Fruit fly (Drosophila melanogaster) whole organism, adult: ENCODE data around the gene Nrd1.

ENCODE experiments used
- CG11617 ChIP-seq: fragments of 200-800 bp; sonication (Bioruptor generic); optimal IDR thresholded peaks from 2 replicates; lab custom pipeline; 2017; ENCODE audit warnings: mild to moderate bottlenecking, missing biosample characterization, missing genetic modification reagents, missing genetic modification characterization
- CG12768 ChIP-seq: fragments of 200-800 bp; sonication (Bioruptor generic); optimal IDR thresholded peaks from 2 replicates; lab custom pipeline; 2017; ENCODE audit warnings: missing biosample characterization, missing genetic modification characterization, mild to moderate bottlenecking, moderate library complexity, missing genetic modification reagents
- CG14711 ChIP-seq: fragments of 200-800 bp; sonication (Bioruptor generic); optimal IDR thresholded peaks from 2 replicates; lab custom pipeline; 2018; ENCODE audit warnings: missing biosample characterization, mild to moderate bottlenecking, missing genetic modification characterization, moderate library complexity
- CG1620 ChIP-seq: fragments of 200-800 bp; sonication (Bioruptor generic); optimal IDR thresholded peaks from 2 replicates; lab custom pipeline; 2016; ENCODE audit warnings: missing biosample characterization, missing genetic modification characterization
- CG33017 ChIP-seq: fragments of 200-800 bp; sonication (Bioruptor generic); optimal IDR thresholded peaks from 2 replicates; lab custom pipeline; 2018; ENCODE audit warnings: missing biosample characterization, mild to moderate bottlenecking, missing genetic modification characterization, moderate library complexity
- CG5204 ChIP-seq: fragments of 200-800 bp; sonication (Bioruptor generic); optimal IDR thresholded peaks from 2 replicates; lab custom pipeline; 2016; ENCODE audit warnings: missing biosample characterization, missing genetic modification characterization
- CG7045 ChIP-seq: fragments of 200-800 bp; sonication (Bioruptor generic); optimal IDR thresholded peaks from 2 replicates; lab custom pipeline; 2017; ENCODE audit warnings: missing biosample characterization, mild to moderate bottlenecking, missing genetic modification characterization
- CG7101 ChIP-seq: fragments of 200-800 bp; sonication (Bioruptor generic); optimal IDR thresholded peaks from 2 replicates; lab custom pipeline; 2018; ENCODE audit warnings: missing biosample characterization, mild to moderate bottlenecking, missing genetic modification characterization, moderate library complexity
- Clk ChIP-seq: fragments of 200-800 bp; sonication (Bioruptor generic); optimal IDR thresholded peaks from 2 replicates; lab custom pipeline; 2017; ENCODE audit warnings: missing biosample characterization, missing genetic modification characterization
- Crg-1 ChIP-seq: fragments of 200-800 bp; sonication (Bioruptor generic); optimal IDR thresholded peaks from 2 replicates; lab custom pipeline; 2016; ENCODE audit warnings: missing biosample characterization, missing genetic modification characterization
- Hr96 ChIP-seq: fragments of 200-800 bp; sonication (Bioruptor generic); optimal IDR thresholded peaks from 2 replicates; lab custom pipeline; 2016; ENCODE audit warnings: missing biosample characterization, missing genetic modification characterization
- Mnt ChIP-seq: fragments of 200-800 bp; sonication (Bioruptor generic); optimal IDR thresholded peaks from 2 replicates; lab custom pipeline; 2016; ENCODE audit warnings: missing biosample characterization, mild to moderate bottlenecking, missing genetic modification characterization
- bab1 ChIP-seq: fragments of 200-800 bp; sonication (Bioruptor generic); optimal IDR thresholded peaks from 3 replicates; lab custom pipeline; 2019; ENCODE audit warnings: missing biosample characterization, mild to moderate bottlenecking, missing genetic modification characterization, moderate library complexity
- cic ChIP-seq: fragments of 200-800 bp; sonication (Bioruptor generic); optimal IDR thresholded peaks from 2 replicates; lab custom pipeline; 2017; ENCODE audit warnings: missing biosample characterization, mild to moderate bottlenecking, missing genetic modification characterization, moderate library complexity
- cnc ChIP-seq, 2 experiments: fragments of >200 bp; optimal IDR thresholded peaks; 2 replicates each; lab custom pipeline; 2017
- kay ChIP-seq: fragments of 200-800 bp; sonication (Bioruptor generic); peaks from one replicate; lab custom pipeline; 2016; ENCODE audit warnings: missing biosample characterization, missing genetic modification characterization, borderline replicate concordance
- ovo ChIP-seq: fragments of 200-800 bp; sonication (Bioruptor generic); optimal IDR thresholded peaks from 2 replicates; lab custom pipeline; 2016; ENCODE audit warnings: missing biosample characterization, missing genetic modification characterization
- pad ChIP-seq: fragments of 200-800 bp; sonication (Bioruptor generic); optimal IDR thresholded peaks from 3 replicates; lab custom pipeline; 2017; ENCODE audit warnings: missing biosample characterization, missing genetic modification characterization, mild to moderate bottlenecking, moderate library complexity, missing genetic modification reagents
- tj ChIP-seq: fragments of 200-800 bp; sonication (Bioruptor generic); optimal IDR thresholded peaks from 3 replicates; lab custom pipeline; 2017; ENCODE audit warnings: missing biosample characterization, mild to moderate bottlenecking, missing genetic modification characterization, moderate library complexity
- toe ChIP-seq: fragments of 200-800 bp; sonication (Bioruptor generic); optimal IDR thresholded peaks from 2 replicates; lab custom pipeline; 2016; ENCODE audit warnings: missing biosample characterization, missing genetic modification characterization

Gene Nrd1

dm6 chrX:11848507-11849264 lies 20.0 kb downstream of the Nrd1 start:
- TF ChIP-seq bab1 (GFP tag; lab: Kevin White, UChicago) (no peak), tj (no peak), ovo (GFP tag; lab: Kevin White, UChicago) (no peak)

- no peak for TF ChIP-seq Crg-1 (GFP tag; lab: Kevin White, UChicago)
- TF ChIP-seq cnc (optimal IDR thresholded peaks at IDR 0.05; lab: Kevin White, UChicago), result no peak
- no peak for TF ChIP-seq Hr96 (GFP tag; lab: Kevin White, UChicago)
- TF ChIP-seq cic (GFP tag; lab: Kevin White, UChicago), result no peak
- no peak for TF ChIP-seq CG1620
- TF ChIP-seq CG5204 (GFP tag; lab: Kevin White, UChicago), result no peak
- no peak for TF ChIP-seq kay
- no peak for TF ChIP-seq CG33017 (tag; lab: Kevin White, UChicago)
- no peak for TF ChIP-seq bab1 (GFP tag; lab: Kevin White, UChicago)
- no peak for TF ChIP-seq Clk (GFP tag; lab: Kevin White, UChicago)
- TF ChIP-seq CG14711, result no peak
- TF ChIP-seq tj, result no peak
- no peak for TF ChIP-seq CG11617 (GFP tag; lab: Kevin White, UChicago)
Observed at dm6 chrX:11846049-11846718, 22.5 kb downstream of the Nrd1 start, which contains the start of gene CG15740. TSS of gene CG15740 (minus strand) at chrX:11846099.

dm6 chrX:11841702-11842378 lies 26.9 kb downstream of the Nrd1 start:
- TF ChIP-seq Mnt (GFP tag; lab: Kevin White, UChicago) (no peak), CG5204 (GFP tag; lab: Kevin White, UChicago) (no peak), Hr96 (GFP tag; lab: Kevin White, UChicago) (no peak), tj (no peak), Clk (GFP tag; lab: Kevin White, UChicago) (no peak), cic (GFP tag; lab: Kevin White, UChicago) (no peak)

dm6 chrX:11839308-11839707 lies 29.4 kb downstream of the Nrd1 start, which contains the start of gene Cyp28c1:
TSS of gene Cyp28c1 (plus strand) at chrX:11839608.
- TF ChIP-seq toe (GFP tag; lab: Kevin White, UChicago) (no peak), CG33017 (tag; lab: Kevin White, UChicago) (no peak)

dm6 chrX:11837926-11838325 lies 30.8 kb downstream of the Nrd1 start, which contains the start of gene CG15741:
TSS of gene CG15741 (minus strand) at chrX:11838026.
- TF ChIP-seq CG14711 (no peak), Crg-1 (GFP tag; lab: Kevin White, UChicago) (no peak), kay (no peak), Clk (GFP tag; lab: Kevin White, UChicago) (no peak), tj (no peak), Mnt (GFP tag; lab: Kevin White, UChicago) (no peak), CG12768 (no peak), cic (GFP tag; lab: Kevin White, UChicago) (no peak), pad (GFP tag; lab: Kevin White, UChicago) (no peak), ovo (GFP tag; lab: Kevin White, UChicago) (no peak), CG7045 (no peak), cnc (optimal IDR thresholded peaks at IDR 0.05; lab: Kevin White, UChicago) (no peak), bab1 (GFP tag; lab: Kevin White, UChicago) (no peak), CG33017 (tag; lab: Kevin White, UChicago) (no peak)

- no peak for TF ChIP-seq ovo (GFP tag; lab: Kevin White, UChicago)
- TF ChIP-seq CG7045, result no peak
- no peak for TF ChIP-seq Clk (GFP tag; lab: Kevin White, UChicago)
- no peak for TF ChIP-seq CG1620
- TF ChIP-seq toe (GFP tag; lab: Kevin White, UChicago), result no peak
- TF ChIP-seq Hr96 (GFP tag; lab: Kevin White, UChicago), result no peak
- no peak for TF ChIP-seq CG33017 (tag; lab: Kevin White, UChicago)
Observed at dm6 chrX:11828336-11829007, 40.2 kb downstream of the Nrd1 start.

dm6 chrX:11823003-11823402 lies 45.7 kb downstream of the Nrd1 start:
- TF ChIP-seq bab1 (GFP tag; lab: Kevin White, UChicago), result peak; percentile 67
- peak; percentile 9 for TF ChIP-seq CG7045
- TF ChIP-seq kay, result no peak
- TF ChIP-seq Hr96 (GFP tag; lab: Kevin White, UChicago), result no peak
- TF ChIP-seq tj, result peak; percentile 28
- TF ChIP-seq CG14711, result peak; percentile 4
- peak; percentile 66 for TF ChIP-seq CG7101 (tag; lab: Kevin White, UChicago)
- no peak for TF ChIP-seq toe (GFP tag; lab: Kevin White, UChicago)
- peak; percentile 54 for TF ChIP-seq CG12768
- TF ChIP-seq pad (GFP tag; lab: Kevin White, UChicago), result no peak
- no peak for TF ChIP-seq CG5204 (GFP tag; lab: Kevin White, UChicago)
- TF ChIP-seq cnc (optimal IDR thresholded peaks at IDR 0.05; lab: Kevin White, UChicago), result no peak
- TF ChIP-seq Crg-1 (GFP tag; lab: Kevin White, UChicago), result no peak
- TF ChIP-seq cic (GFP tag; lab: Kevin White, UChicago), result peak; percentile 38
- no peak for TF ChIP-seq ovo (GFP tag; lab: Kevin White, UChicago)
- peak; percentile 47 for TF ChIP-seq CG11617 (GFP tag; lab: Kevin White, UChicago)
- TF ChIP-seq CG1620, result peak; percentile 4
- no peak for TF ChIP-seq Mnt (GFP tag; lab: Kevin White, UChicago)
- no peak for TF ChIP-seq Clk (GFP tag; lab: Kevin White, UChicago)
- no peak for TF ChIP-seq CG33017 (tag; lab: Kevin White, UChicago)
